Fruit fly (Drosophila melanogaster) whole organism, prepupa: Measurements from ENCODE around the gene CG6154.

Experiments used
- CG11762 ChIP-seq: fragments of 200-800 bp; sonication (Bioruptor generic); optimal IDR thresholded peaks from 3 replicates; lab custom pipeline; 2016; ENCODE audit warnings: missing biosample characterization, missing genetic modification characterization; ENCODE audit not compliant: insufficient read depth
- CG6808 ChIP-seq: fragments of 200-800 bp; sonication (Bioruptor generic); optimal IDR thresholded peaks from 3 replicates; lab custom pipeline; 2017; ENCODE audit warnings: missing biosample characterization, missing genetic modification characterization, mild to moderate bottlenecking, moderate library complexity, missing genetic modification reagents
- Eip78C ChIP-seq: fragments of 200-800 bp; sonication (Bioruptor generic); peaks from one replicate; lab custom pipeline; 2016; ENCODE audit warnings: missing biosample characterization, missing genetic modification characterization
- Gug ChIP-seq: fragments of 200-800 bp; sonication (Bioruptor generic); IDR thresholded peaks from 2 replicates; pipeline ENCODE4 v1.3.6; 2022; ENCODE audit warnings: missing biosample characterization, missing genetic modification characterization
- Met ChIP-seq: fragments of 200-800 bp; sonication (Bioruptor generic); optimal IDR thresholded peaks from 3 replicates; lab custom pipeline; 2016; ENCODE audit warnings: missing biosample characterization, missing genetic modification characterization
- svp ChIP-seq: fragments of 200-800 bp; sonication (Bioruptor generic); peaks from one replicate; lab custom pipeline; 2016; ENCODE audit warnings: missing biosample characterization, missing genetic modification characterization

DNA sequence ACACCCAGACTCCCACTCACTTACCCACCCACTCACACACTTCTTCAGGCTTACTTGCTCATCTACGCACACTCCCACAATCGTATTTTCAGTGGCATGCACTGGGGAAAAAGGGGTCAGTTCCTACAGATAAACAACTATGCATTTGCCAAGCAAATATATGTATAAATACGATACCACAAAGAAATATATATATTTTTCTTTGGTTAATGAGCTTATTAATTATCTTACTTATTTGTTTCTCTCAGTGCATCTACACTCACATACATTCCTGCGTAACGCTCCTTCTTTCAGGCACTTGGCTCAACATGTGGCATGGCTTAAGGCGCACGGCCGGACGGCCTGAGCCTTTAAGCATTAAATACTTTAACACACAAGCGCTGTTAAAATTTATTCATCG is 17.9 kb downstream of the CG6154 start:
- TF ChIP-seq Eip78C (peak; percentile 57), Gug (GFP tag; lab: Robert Waterston, UW) (no peak), svp (GFP tag; lab: Kevin White, UChicago) (no peak), Met (GFP tag; lab: Kevin White, UChicago) (no peak), CG6808 (GFP tag; lab: Kevin White, UChicago) (peak; percentile 25), CG11762 (GFP tag; lab: Kevin White, UChicago) (no peak)
